Fruit fly (Drosophila melanogaster): ENCODE measurements around the gene Dd.

Gene Dd

DNA sequence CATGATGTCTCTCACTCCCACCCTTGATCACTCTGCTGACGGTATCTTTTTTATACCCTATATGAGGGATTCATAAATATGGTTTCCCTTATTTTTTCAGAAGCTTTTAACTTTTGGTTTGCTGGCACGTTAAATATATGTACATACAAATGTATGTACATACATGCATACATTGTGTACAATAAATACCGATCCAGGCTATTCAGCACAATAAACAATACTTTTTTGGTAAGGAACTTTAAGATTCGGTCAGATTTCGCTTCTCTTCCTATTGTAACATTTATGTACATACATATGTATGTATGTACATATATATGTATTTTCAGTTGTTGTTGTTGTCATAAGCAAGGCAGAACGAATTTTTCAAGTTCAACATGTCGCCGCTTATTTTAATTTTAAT, 41.8 kb downstream of the Dd start (continued):
- TF ChIP-seq CG30403 (GFP tag; optimal IDR thresholded peaks at IDR 0.05) (no peak), ase (GFP tag; IDR thresholded peaks at IDR 0.05) (no peak), wdn (GFP tag; IDR thresholded peaks at IDR 0.05) (peak; percentile 6; the same call in 1 of the 2 replicates), CG13296 (GFP tag; optimal IDR thresholded peaks at IDR 0.05) (no peak), CG9215 (GFP tag; IDR thresholded peaks at IDR 0.05) (no peak), CG32532 (GFP tag; IDR thresholded peaks at IDR 0.05) (peak; percentile 38), ranshi (GFP tag; IDR thresholded peaks at IDR 0.05) (peak; percentile 24; the same call in 1 of the 2 replicates), CG10565 (GFP tag; optimal IDR thresholded peaks at IDR 0.05) (no peak), HLH54F (GFP tag; optimal IDR thresholded peaks at IDR 0.05) (no peak), pb (GFP tag; optimal IDR thresholded peaks at IDR 0.05) (no peak), cwo (GFP tag; optimal IDR thresholded peaks at IDR 0.05) (no peak), CG6683 (GFP tag; optimal IDR thresholded peaks at IDR 0.05) (no peak), Lhr (GFP tag; optimal IDR thresholded peaks at IDR 0.05) (no peak), p53 (GFP tag; optimal IDR thresholded peaks at IDR 0.05) (no peak), fru (optimal IDR thresholded peaks at IDR 0.05) (no peak), sens-2 (GFP tag; IDR thresholded peaks at IDR 0.05) (no peak), CG6254 (GFP tag; optimal IDR thresholded peaks at IDR 0.05) (no peak), CG7357 (GFP tag; IDR thresholded peaks at IDR 0.05) (peak; percentile 28; the same call in 1 of the 3 replicates), CG10267 (tag; optimal IDR thresholded peaks at IDR 0.05) (no peak), lilli (GFP tag; optimal IDR thresholded peaks at IDR 0.05) (peak; percentile 25), Rx (GFP tag; IDR thresholded peaks at IDR 0.05) (no peak), CG12219 (GFP tag; optimal IDR thresholded peaks at IDR 0.05) (peak; percentile 19), Stat92E (GFP tag; optimal IDR thresholded peaks at IDR 0.05) (no peak), Lim3 (GFP tag; IDR thresholded peaks at IDR 0.05) (no peak), gem (tag; optimal IDR thresholded peaks at IDR 0.05) (peak; percentile 35), Opbp (GFP tag; IDR thresholded peaks at IDR 0.05; ENCODE audit: partially characterized antibody) (no peak), CG15269 (tag; optimal IDR thresholded peaks at IDR 0.05) (peak; percentile 39), ems (GFP tag; optimal IDR thresholded peaks at IDR 0.05) (no peak), peb (GFP tag; IDR thresholded peaks at IDR 0.05) (no peak), vfl (GFP tag; optimal IDR thresholded peaks at IDR 0.05) (no peak), bsh (GFP tag; optimal IDR thresholded peaks at IDR 0.05) (peak in 1 of 2 experiments; percentile 19), CG2889 (GFP tag; IDR thresholded peaks at IDR 0.05) (no peak), Gug (GFP tag; IDR thresholded peaks at IDR 0.05) (no peak), Blimp-1 (GFP tag; optimal IDR thresholded peaks at IDR 0.05) (peak; percentile 18), nmo (GFP tag; optimal IDR thresholded peaks at IDR 0.05) (peak; percentile 11), CG18476 (GFP tag; optimal IDR thresholded peaks at IDR 0.05) (no peak), repo (GFP tag; optimal IDR thresholded peaks at IDR 0.05) (no peak), PHDP (tag; optimal IDR thresholded peaks at IDR 0.05) (peak; percentile 11)

DNA sequence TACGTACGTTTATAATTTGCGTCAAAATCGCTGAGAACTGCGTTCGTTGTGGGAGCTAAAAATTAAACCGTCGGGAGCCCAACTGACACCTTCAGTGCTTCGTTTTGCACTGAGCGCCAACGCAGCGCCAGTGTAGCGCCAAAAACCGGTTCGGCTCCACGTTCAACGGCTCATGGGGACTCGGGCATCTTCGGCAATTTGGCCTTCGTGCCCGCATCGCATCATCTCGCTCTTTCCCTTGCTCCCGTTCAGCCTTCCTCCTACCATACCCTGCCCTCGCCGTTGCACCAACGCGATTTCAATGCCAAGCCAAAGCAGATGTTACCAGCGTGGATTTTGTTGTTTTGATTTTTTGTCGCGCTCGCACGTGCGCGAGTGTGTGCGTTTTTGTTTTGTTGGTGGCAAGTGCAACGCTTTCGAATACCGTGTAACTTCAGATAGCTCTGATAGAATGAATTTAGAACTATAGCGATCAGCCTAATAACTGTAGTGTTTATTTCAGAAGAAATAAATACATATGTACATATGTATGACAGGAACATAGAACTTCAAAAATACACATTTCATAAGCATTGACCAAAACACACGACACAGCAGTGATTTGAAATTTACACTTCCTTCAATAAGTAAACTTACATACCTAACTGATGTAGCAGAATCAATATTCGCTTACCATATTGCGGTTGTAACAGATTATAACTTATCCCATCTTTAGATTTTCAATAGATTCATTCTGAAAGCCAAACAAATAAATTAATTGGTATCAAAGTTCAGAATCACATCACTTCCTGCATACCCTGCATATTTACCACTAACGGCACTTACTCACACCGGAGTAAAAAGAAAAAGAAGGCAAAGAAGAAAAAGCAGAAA, 42.5 kb downstream of the Dd start, which contains the start of gene Mnr:
Gene Mnr, minus strand, starts transcription at position 133 of the 873 bp plus-strand sequence.
- TF ChIP-seq Adf1 (GFP tag; IDR thresholded peaks at IDR 0.05) (peak; percentile 55), unpg (GFP tag; optimal IDR thresholded peaks at IDR 0.05) (no peak), Jarid2 (GFP tag; optimal IDR thresholded peaks at IDR 0.05) (peak; percentile 80), CG7357 (GFP tag; IDR thresholded peaks at IDR 0.05) (no peak), cg (GFP tag; optimal IDR thresholded peaks at IDR 0.05) (peak; percentile 57), CG12391 (tag; optimal IDR thresholded peaks at IDR 0.05) (no peak), CG12104 (GFP tag; optimal IDR thresholded peaks at IDR 0.05) (no peak), CG10543 (GFP tag; optimal IDR thresholded peaks at IDR 0.05) (peak; percentile 86), tio (GFP tag; optimal IDR thresholded peaks at IDR 0.05) (peak; percentile 19), Deaf1 (tag; optimal IDR thresholded peaks at IDR 0.05) (peak; percentile 100), dysf (GFP tag; IDR thresholded peaks at IDR 0.05) (0 out of 3 replicates have a peak, but pooled peaks have one; percentile 2), kni (GFP tag; optimal IDR thresholded peaks at IDR 0.05) (peak; percentile 67), sens-2 (GFP tag; IDR thresholded peaks at IDR 0.05) (no peak), Abd-B (GFP tag; optimal IDR thresholded peaks at IDR 0.05) (peak; percentile 15), CG31441 (GFP tag; IDR thresholded peaks at IDR 0.05) (no peak)

Data from whole organism, embryonic.